Worm (Caenorhabditis elegans) whole organism, L4 larva: Measurements from ENCODE around the gene Y73F8A.15.
"Not testable (repeated sequence)": the region's sequence is repeated elsewhere in the genome, so short reads cannot be mapped to it uniquely, and the experiment has no call there.

ENCODE experiments used
- ceh-28 ChIP-seq: fragments of 150-350 bp; optimal IDR thresholded peaks from 2 replicates; lab custom pipeline; 2014; ENCODE audit warnings: missing biosample characterization, missing genetic modification reagents, missing genetic modification characterization
- lin-38 ChIP-seq: fragments of 200-800 bp; sonication (Bioruptor generic); IDR thresholded peaks from 2 replicates; pipeline ENCODE4 v1.3.6; 2022; ENCODE audit warnings: missing genetic modification reagents, missing genetic modification characterization, missing compliant biosample characterization
- mep-1 ChIP-seq: fragments of 150-350 bp; sonication (generic microtip); optimal IDR thresholded peaks from 3 replicates; lab custom pipeline; 2014; ENCODE audit warnings: missing biosample characterization, missing genetic modification characterization
- nhr-77 ChIP-seq: fragments of 150-350 bp; optimal IDR thresholded peaks from 2 replicates; lab custom pipeline; 2014; ENCODE audit warnings: missing biosample characterization, missing genetic modification characterization
- pha-4 ChIP-seq, 2 experiments: fragments of 150-350 bp in 1 of 2; fragments of 200-800 bp in 1 of 2; sonication (Bioruptor generic) in 1 of 2; IDR thresholded peaks in 1 of 2; optimal IDR thresholded peaks in 1 of 2; 2 replicates each; pipeline versions ENCODE4 v1.3.6 to Lab custom; 2014 to 2022; ENCODE audit warnings: missing genetic modification characterization in 2 of 2, missing genetic modification reagents in 2 of 2, missing biosample characterization in 1 of 2, missing compliant biosample characterization in 1 of 2
- spr-1 ChIP-seq: sonication (generic microtip); optimal IDR thresholded peaks from 2 replicates; lab custom pipeline; 2016; ENCODE audit warnings: mild to moderate bottlenecking, missing genetic modification characterization, missing compliant biosample characterization
- ztf-11 ChIP-seq: fragments of 150-350 bp; optimal IDR thresholded peaks from 2 replicates; lab custom pipeline; 2014; ENCODE audit warnings: missing biosample characterization, missing genetic modification characterization

DNA sequence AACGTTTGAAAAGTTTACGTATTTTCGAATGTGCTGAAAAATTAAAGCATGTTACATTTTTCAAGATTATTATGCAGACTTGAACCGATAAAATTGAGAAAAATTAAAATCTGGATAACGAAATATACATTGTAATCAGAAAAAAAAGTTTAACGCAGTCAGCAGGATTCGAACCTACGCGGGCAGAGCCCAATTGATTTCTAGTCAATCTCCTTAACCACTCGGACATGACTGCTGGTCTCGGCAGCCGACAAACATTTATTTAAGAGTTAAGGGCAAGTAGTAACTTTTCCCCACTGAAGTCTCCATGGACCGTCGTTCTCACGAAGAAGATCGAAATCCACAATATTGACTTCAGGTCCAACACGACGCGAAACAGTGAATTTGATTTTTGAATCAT lies 10.4 kb upstream of the Y73F8A.15 start:
- TF ChIP-seq spr-1; nhr-77; ztf-11 (tag; lab: Kevin White, UChicago); ceh-28 (tag; lab: Kevin White, UChicago); pha-4 (GFP tag; IDR thresholded peaks at IDR 0.05; lab: Robert Waterston, UW); pha-4 (tag; optimal IDR thresholded peaks at IDR 0.05; lab: Kevin White, UChicago); mep-1 (tag; lab: Kevin White, UChicago): not testable (repeated sequence)
- TF ChIP-seq lin-38 (GFP tag; lab: Robert Waterston, UW), result peak; percentile 34
